Fruit fly (Drosophila melanogaster) whole organism, prepupa: ENCODE data around the gene AstC.

Experiments used
- Blimp-1 ChIP-seq: fragments of 200-800 bp; sonication (Bioruptor generic); optimal IDR thresholded peaks from 3 replicates; lab custom pipeline; 2017; ENCODE audit warnings: missing biosample characterization, missing genetic modification characterization, mild to moderate bottlenecking, moderate library complexity, missing genetic modification reagents
- CG10631 ChIP-seq: fragments of 200-800 bp; sonication (Bioruptor generic); optimal IDR thresholded peaks from 2 replicates; lab custom pipeline; 2016; ENCODE audit warnings: missing biosample characterization, missing genetic modification characterization
- CG10669 ChIP-seq: fragments of 200-800 bp; sonication (Bioruptor generic); optimal IDR thresholded peaks from 3 replicates; lab custom pipeline; 2018; ENCODE audit warnings: missing biosample characterization, mild to moderate bottlenecking, missing genetic modification characterization, moderate library complexity
- CG11294 ChIP-seq: fragments of 200-800 bp; sonication (Bioruptor generic); IDR thresholded peaks from 2 replicates; pipeline ENCODE4 v1.3.6; 2022; ENCODE audit warnings: missing biosample characterization, missing genetic modification characterization
- CG15336 ChIP-seq: fragments of 200-800 bp; sonication (Bioruptor generic); IDR thresholded peaks from 2 replicates; pipeline ENCODE4 v1.3.6; 2022; ENCODE audit warnings: missing biosample characterization, missing genetic modification characterization
- CG1621 ChIP-seq: fragments of 200-800 bp; sonication (Bioruptor generic); optimal IDR thresholded peaks from 3 replicates; lab custom pipeline; 2018; ENCODE audit warnings: missing biosample characterization, mild to moderate bottlenecking, missing genetic modification characterization
- CG3032 ChIP-seq: fragments of 200-800 bp; optimal IDR thresholded peaks from 2 replicates; lab custom pipeline; 2019; ENCODE audit warnings: missing biosample characterization, mild to moderate bottlenecking, missing genetic modification characterization, moderate library complexity
- CG31627 ChIP-seq: fragments of 200-800 bp; sonication (Bioruptor generic); optimal IDR thresholded peaks from 3 replicates; lab custom pipeline; 2016; ENCODE audit warnings: missing biosample characterization, missing genetic modification characterization
- CG32006 ChIP-seq: fragments of 200-800 bp; sonication (Bioruptor generic); optimal IDR thresholded peaks from 3 replicates; lab custom pipeline; 2017; ENCODE audit warnings: missing biosample characterization, mild to moderate bottlenecking, missing genetic modification characterization
- CG34406 ChIP-seq: fragments of 200-800 bp; sonication (Bioruptor generic); optimal IDR thresholded peaks from 3 replicates; lab custom pipeline; 2016; ENCODE audit warnings: missing biosample characterization, missing genetic modification characterization
- CG3919 ChIP-seq: fragments of 200-800 bp; sonication (Bioruptor generic); optimal IDR thresholded peaks from 3 replicates; lab custom pipeline; 2016; ENCODE audit warnings: missing biosample characterization, missing genetic modification characterization
- CG4318 ChIP-seq: fragments of 200-800 bp; sonication (Bioruptor generic); optimal IDR thresholded peaks from 3 replicates; lab custom pipeline; 2017; ENCODE audit warnings: missing biosample characterization, mild to moderate bottlenecking, missing genetic modification characterization
- CG6163 ChIP-seq: fragments of 200-800 bp; sonication (Bioruptor generic); IDR thresholded peaks from 3 replicates; pipeline ENCODE4 v1.3.6; 2022; ENCODE audit warnings: missing biosample characterization, missing genetic modification characterization
- CG6276 ChIP-seq: fragments of 200-800 bp; sonication (Bioruptor generic); optimal IDR thresholded peaks from 2 replicates; lab custom pipeline; 2017; ENCODE audit warnings: missing biosample characterization, mild to moderate bottlenecking, missing genetic modification characterization
- CG6792 ChIP-seq: fragments of 200-800 bp; sonication (Bioruptor generic); optimal IDR thresholded peaks from 3 replicates; lab custom pipeline; 2016; ENCODE audit warnings: missing biosample characterization, missing genetic modification characterization
- CG6854 ChIP-seq: fragments of 200-800 bp; sonication (Bioruptor generic); optimal IDR thresholded peaks from 2 replicates; lab custom pipeline; 2017; ENCODE audit warnings: missing biosample characterization, mild to moderate bottlenecking, missing genetic modification characterization
- CG8119 ChIP-seq: fragments of 200-800 bp; sonication (Bioruptor generic); IDR thresholded peaks from 3 replicates; pipeline ENCODE4 v1.3.6; 2022; ENCODE audit warnings: missing biosample characterization, missing genetic modification characterization
- CG8632 ChIP-seq: fragments of 200-800 bp; sonication (Bioruptor generic); optimal IDR thresholded peaks from 3 replicates; lab custom pipeline; 2016; ENCODE audit warnings: missing biosample characterization, missing genetic modification characterization
- CG9139 ChIP-seq: fragments of 200-800 bp; sonication (Bioruptor generic); optimal IDR thresholded peaks from 3 replicates; lab custom pipeline; 2017; ENCODE audit warnings: missing biosample characterization, mild to moderate bottlenecking, missing genetic modification characterization
- Eip75B ChIP-seq: fragments of 200-800 bp; sonication (Bioruptor generic); optimal IDR thresholded peaks from 3 replicates; lab custom pipeline; 2016; ENCODE audit warnings: missing biosample characterization, missing genetic modification characterization
- Eip78C ChIP-seq: fragments of 200-800 bp; sonication (Bioruptor generic); peaks from one replicate; lab custom pipeline; 2016; ENCODE audit warnings: missing biosample characterization, missing genetic modification characterization
- Ets96B ChIP-seq: fragments of 200-800 bp; optimal IDR thresholded peaks from 2 replicates; lab custom pipeline; 2019; ENCODE audit warnings: missing biosample characterization, mild to moderate bottlenecking, missing genetic modification characterization, moderate library complexity
- Hr39 ChIP-seq: fragments of 200-800 bp; sonication (Bioruptor generic); optimal IDR thresholded peaks from 2 replicates; lab custom pipeline; 2016; ENCODE audit warnings: missing biosample characterization, missing genetic modification characterization
- Hr4 ChIP-seq: fragments of 200-800 bp; sonication (Bioruptor generic); optimal IDR thresholded peaks from 3 replicates; lab custom pipeline; 2016; ENCODE audit warnings: missing biosample characterization, missing genetic modification characterization
- Lpt ChIP-seq: fragments of 200-800 bp; sonication (Bioruptor generic); optimal IDR thresholded peaks from 3 replicates; lab custom pipeline; 2016; ENCODE audit warnings: missing biosample characterization, missing genetic modification characterization
- Met ChIP-seq: fragments of 200-800 bp; sonication (Bioruptor generic); optimal IDR thresholded peaks from 3 replicates; lab custom pipeline; 2016; ENCODE audit warnings: missing biosample characterization, missing genetic modification characterization
- OdsH ChIP-seq: fragments of 200-800 bp; sonication (Bioruptor generic); optimal IDR thresholded peaks from 3 replicates; lab custom pipeline; 2016; ENCODE audit warnings: missing biosample characterization, missing genetic modification characterization
- Smox ChIP-seq: fragments of 200-800 bp; sonication (Bioruptor generic); optimal IDR thresholded peaks from 3 replicates; lab custom pipeline; 2016; ENCODE audit warnings: missing biosample characterization, missing genetic modification characterization
- Sox102F ChIP-seq: fragments of 200-800 bp; sonication (Bioruptor generic); optimal IDR thresholded peaks from 2 replicates; lab custom pipeline; 2016; ENCODE audit warnings: missing biosample characterization, mild to moderate bottlenecking, missing genetic modification characterization
- Sox14 ChIP-seq: fragments of 200-800 bp; sonication (Bioruptor generic); optimal IDR thresholded peaks from 3 replicates; lab custom pipeline; 2016; ENCODE audit warnings: missing biosample characterization, missing genetic modification characterization
- Sox15 ChIP-seq: fragments of 200-800 bp; sonication (Bioruptor generic); optimal IDR thresholded peaks from 3 replicates; lab custom pipeline; 2016; ENCODE audit warnings: missing biosample characterization, missing genetic modification characterization
- achi ChIP-seq: fragments of 200-800 bp; sonication (Bioruptor generic); optimal IDR thresholded peaks from 3 replicates; lab custom pipeline; 2016; ENCODE audit warnings: missing biosample characterization, missing genetic modification characterization
- acj6 ChIP-seq: fragments of 200-800 bp; sonication (Bioruptor generic); optimal IDR thresholded peaks from 3 replicates; lab custom pipeline; 2016; ENCODE audit warnings: missing biosample characterization, missing genetic modification characterization
- dac ChIP-seq: fragments of 200-800 bp; sonication (Bioruptor generic); optimal IDR thresholded peaks from 2 replicates; lab custom pipeline; 2017; ENCODE audit warnings: missing biosample characterization, mild to moderate bottlenecking, missing genetic modification characterization
- dsx ChIP-seq: fragments of 200-800 bp; optimal IDR thresholded peaks from 3 replicates; lab custom pipeline; 2019; ENCODE audit warnings: missing biosample characterization, mild to moderate bottlenecking, missing genetic modification characterization, moderate library complexity; ENCODE audit not compliant: poor library complexity, severe bottlenecking
- esn ChIP-seq: fragments of 200-800 bp; sonication (Bioruptor generic); optimal IDR thresholded peaks from 2 replicates; lab custom pipeline; 2016; ENCODE audit warnings: missing biosample characterization, mild to moderate bottlenecking, missing genetic modification characterization, moderate library complexity
- fd59A ChIP-seq: fragments of 200-800 bp; sonication (Bioruptor generic); optimal IDR thresholded peaks from 2 replicates; lab custom pipeline; 2017; ENCODE audit warnings: missing biosample characterization, mild to moderate bottlenecking, missing genetic modification characterization, missing genetic modification reagents
- fd85E ChIP-seq: fragments of 200-800 bp; sonication (Bioruptor generic); optimal IDR thresholded peaks from 3 replicates; lab custom pipeline; 2016; ENCODE audit warnings: missing biosample characterization, missing genetic modification characterization
- fkh ChIP-seq: fragments of 200-800 bp; sonication (Bioruptor generic); optimal IDR thresholded peaks from 3 replicates; lab custom pipeline; 2017; ENCODE audit warnings: missing biosample characterization, mild to moderate bottlenecking, missing genetic modification characterization, moderate library complexity
- lz ChIP-seq: fragments of 200-800 bp; sonication (Bioruptor generic); optimal IDR thresholded peaks from 3 replicates; lab custom pipeline; 2016; ENCODE audit warnings: missing biosample characterization, missing genetic modification characterization
- net ChIP-seq: fragments of 200-800 bp; sonication (Bioruptor generic); optimal IDR thresholded peaks from 3 replicates; lab custom pipeline; 2016; ENCODE audit warnings: missing biosample characterization, missing genetic modification characterization
- pdm3 ChIP-seq: fragments of 200-800 bp; sonication (Bioruptor generic); optimal IDR thresholded peaks from 3 replicates; lab custom pipeline; 2016; ENCODE audit warnings: missing biosample characterization, missing genetic modification characterization
- salr ChIP-seq, 2 experiments: fragments of 200-800 bp; sonication (Bioruptor generic); optimal IDR thresholded peaks; 3 replicates each; lab custom pipeline; 2016 to 2018; ENCODE audit warnings: missing biosample characterization in 2 of 2, missing genetic modification characterization in 2 of 2, mild to moderate bottlenecking in 1 of 2
- spab ChIP-seq: fragments of 200-800 bp; sonication (Bioruptor generic); optimal IDR thresholded peaks from 2 replicates; lab custom pipeline; 2017; ENCODE audit warnings: missing biosample characterization, mild to moderate bottlenecking, missing genetic modification characterization, missing genetic modification reagents
- ss ChIP-seq, 2 experiments: fragments of 200-800 bp; sonication (Bioruptor generic); optimal IDR thresholded peaks; 2 replicates in 1 of 2; 3 replicates in 1 of 2; lab custom pipeline; 2017 to 2018; ENCODE audit warnings: mild to moderate bottlenecking in 2 of 2, missing biosample characterization in 2 of 2, missing genetic modification characterization in 2 of 2, moderate library complexity in 1 of 2
- svp ChIP-seq: fragments of 200-800 bp; sonication (Bioruptor generic); peaks from one replicate; lab custom pipeline; 2016; ENCODE audit warnings: missing biosample characterization, missing genetic modification characterization
- vri ChIP-seq: fragments of 200-800 bp; sonication (Bioruptor generic); optimal IDR thresholded peaks from 3 replicates; lab custom pipeline; 2016; ENCODE audit warnings: missing biosample characterization, mild to moderate bottlenecking, missing genetic modification characterization

Gene AstC

dm6 chr2L:11073947-11074346, 7.3 kb downstream of the AstC start:
- TF ChIP-seq achi (GFP tag; lab: Kevin White, UChicago) (peak; percentile 45), CG9139 (GFP tag; lab: Kevin White, UChicago) (no peak), CG15336 (GFP tag; lab: Robert Waterston, UW) (peak; percentile 73), CG31627 (GFP tag; lab: Kevin White, UChicago) (peak; percentile 16), salr (GFP tag; optimal IDR thresholded peaks at IDR 0.05; lab: Kevin White, UChicago) (peak in 1 of 2 experiments; percentile 56), dac (GFP tag; lab: Kevin White, UChicago) (no peak), CG32006 (peak; percentile 82), CG8632 (peak; percentile 10), Met (GFP tag; lab: Kevin White, UChicago) (no peak), CG3919 (GFP tag; lab: Kevin White, UChicago) (peak; percentile 5), CG6854 (no peak), net (GFP tag; lab: Kevin White, UChicago) (peak; percentile 32), CG11294 (no peak), acj6 (GFP tag; lab: Kevin White, UChicago) (peak; percentile 34), ss (GFP tag; optimal IDR thresholded peaks at IDR 0.05; lab: Kevin White, UChicago) (no peak), Lpt (GFP tag; lab: Kevin White, UChicago) (peak; percentile 2), fkh (no peak), Blimp-1 (no peak), Sox102F (GFP tag; lab: Kevin White, UChicago) (peak; percentile 2), vri (peak; percentile 3), CG4318 (GFP tag; lab: Kevin White, UChicago) (peak; percentile 61), svp (peak; percentile 36), Sox14 (GFP tag; lab: Kevin White, UChicago) (peak; percentile 43), Sox15 (GFP tag; lab: Kevin White, UChicago) (no peak), spab (GFP tag; lab: Kevin White, UChicago) (peak; percentile 30), CG6792 (peak; percentile 27), Eip75B (GFP tag; lab: Kevin White, UChicago) (peak; percentile 34), CG8119 (GFP tag; lab: Robert Waterston, UW) (peak; percentile 73), CG6276 (GFP tag; lab: Kevin White, UChicago) (peak; percentile 29), OdsH (peak; percentile 42), Hr4 (peak; percentile 49), Eip78C (peak; percentile 84), CG3032 (tag; lab: Kevin White, UChicago) (peak; percentile 22), esn (GFP tag; lab: Kevin White, UChicago) (peak; percentile 23), CG1621 (tag; lab: Kevin White, UChicago) (peak; percentile 2), lz (GFP tag; lab: Kevin White, UChicago) (no peak), dsx (GFP tag; lab: Kevin White, UChicago) (no peak), CG10631 (GFP tag; lab: Kevin White, UChicago) (peak; percentile 65), CG6163 (GFP tag; lab: Robert Waterston, UW) (no peak), CG34406 (peak; percentile 14), Smox (peak; percentile 20), fd85E (GFP tag; lab: Kevin White, UChicago) (no peak), Hr39 (GFP tag; lab: Kevin White, UChicago) (peak; percentile 2), fd59A (GFP tag; lab: Kevin White, UChicago) (peak; percentile 46), pdm3 (GFP tag; lab: Kevin White, UChicago) (peak; percentile 52), CG10669 (GFP tag; lab: Kevin White, UChicago) (peak; percentile 5), Ets96B (tag; lab: Kevin White, UChicago) (peak; percentile 48)
